Fruit fly (Drosophila melanogaster): ENCODE results near the gene Krn.

Gene Krn

DNA sequence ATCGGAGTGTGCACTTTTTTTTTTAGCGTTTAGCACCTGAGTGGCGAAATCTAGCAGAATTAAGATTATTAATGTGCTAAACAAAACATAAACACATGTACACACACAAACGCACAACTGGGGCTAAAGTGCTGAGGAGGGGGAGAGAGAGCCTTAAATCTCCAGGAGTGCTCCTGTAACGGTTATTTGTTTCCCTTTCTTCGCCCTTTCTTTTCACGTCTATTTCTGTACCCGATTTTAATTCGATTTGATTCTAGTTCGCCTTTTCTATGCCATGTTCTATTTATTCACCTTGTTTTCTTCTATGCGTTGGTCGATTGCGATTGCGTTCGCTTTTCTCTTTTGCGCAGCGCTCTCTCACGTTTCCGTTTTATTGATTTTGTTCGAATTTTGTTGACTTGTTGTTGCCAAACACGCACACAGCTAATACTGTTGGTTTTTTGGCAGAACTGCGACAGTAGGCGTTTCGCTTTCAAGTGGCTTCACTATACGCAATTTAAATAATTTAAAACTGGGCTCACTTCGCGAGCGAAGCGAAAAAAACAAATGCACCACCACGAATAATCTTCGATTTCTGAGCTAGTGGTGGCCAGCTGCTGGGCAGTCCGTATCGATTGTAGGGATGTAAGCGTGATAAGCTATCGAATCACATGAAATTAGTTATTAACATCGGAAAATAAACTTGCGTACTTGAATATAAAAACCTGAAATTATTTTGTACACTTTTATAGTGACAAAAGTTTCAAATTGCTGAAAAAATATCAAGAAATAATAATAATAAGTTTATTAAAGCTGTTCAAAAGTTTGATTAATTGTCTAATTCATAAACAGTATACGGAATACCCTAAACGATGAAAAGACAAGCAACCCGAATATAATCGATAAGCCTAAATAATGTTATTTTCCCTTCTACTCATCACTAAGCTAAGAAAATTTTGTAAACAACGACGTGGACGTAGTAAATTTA is at the start of gene Krn, which contains the start of the genes Ndfip and CG7484 (continued):
- TF ChIP-seq CG9932 (GFP tag; IDR thresholded peaks at IDR 0.05): peak; percentile 96
- TF ChIP-seq CG16863 (GFP tag; optimal IDR thresholded peaks at IDR 0.05): peak; percentile 54
- peak; percentile 64 for TF ChIP-seq cwo (GFP tag; optimal IDR thresholded peaks at IDR 0.05)
- TF ChIP-seq D19B (GFP tag; optimal IDR thresholded peaks at IDR 0.05): peak; percentile 67
- TF ChIP-seq Hr51 (GFP tag; optimal IDR thresholded peaks at IDR 0.05): peak; percentile 87 to 91
- peak; percentile 78 for TF ChIP-seq fu2 (GFP tag; optimal IDR thresholded peaks at IDR 0.05)
- TF ChIP-seq dm (GFP tag; optimal IDR thresholded peaks at IDR 0.05): peak; percentile 31
- TF ChIP-seq CG1024 (GFP tag; IDR thresholded peaks at IDR 0.05): peak; percentile 37; the same call in 1 of the 2 replicates
- peak; percentile 52 for TF ChIP-seq CG4854 (GFP tag; optimal IDR thresholded peaks at IDR 0.05)
- peak; percentile 90 for TF ChIP-seq CG42726 (GFP tag; IDR thresholded peaks at IDR 0.05; ENCODE audit: partially characterized antibody)
- peak; percentile 87; the same call in 3 of the 4 replicates for TF ChIP-seq chinmo (GFP tag; IDR thresholded peaks at IDR 0.05; ENCODE audit: partially characterized antibody)
- peak; percentile 60 for TF ChIP-seq CG1603 (tag; optimal IDR thresholded peaks at IDR 0.05)
- TF ChIP-seq zf30C (GFP tag; optimal IDR thresholded peaks at IDR 0.05): no peak
- TF ChIP-seq CG9215 (GFP tag; IDR thresholded peaks at IDR 0.05): peak; percentile 91
- no peak for TF ChIP-seq sc (optimal IDR thresholded peaks at IDR 0.05)
- TF ChIP-seq sc (GFP tag; optimal IDR thresholded peaks at IDR 0.05): peak; percentile 55
- TF ChIP-seq CG8290 (GFP tag; optimal IDR thresholded peaks at IDR 0.05): peak; percentile 81
- peak; percentile 30 to 77 for TF ChIP-seq CG8290 (tag; optimal IDR thresholded peaks at IDR 0.05)
- 0 out of 3 replicates have a peak, but pooled peaks have one; percentile 63 for TF ChIP-seq CG3726 (GFP tag; IDR thresholded peaks at IDR 0.05)
- TF ChIP-seq ranshi (GFP tag; IDR thresholded peaks at IDR 0.05): peak; percentile 77; the same call in 1 of the 2 replicates
- TF ChIP-seq rib (GFP tag; IDR thresholded peaks at IDR 0.05): peak; percentile 28
- TF ChIP-seq cato (GFP tag; optimal IDR thresholded peaks at IDR 0.05; ENCODE audit: borderline replicate concordance): peak; percentile 82
- TF ChIP-seq bcd (GFP tag; optimal IDR thresholded peaks at IDR 0.05): peak; percentile 87
- TF ChIP-seq dysf (GFP tag; IDR thresholded peaks at IDR 0.05): peak; percentile 90
- peak; percentile 72 for TF ChIP-seq CG9437 (GFP tag; optimal IDR thresholded peaks at IDR 0.05)
- peak; percentile 9 for TF ChIP-seq CG2875 (GFP tag; optimal IDR thresholded peaks at IDR 0.05)
- peak; percentile 96 for TF ChIP-seq CoRest (tag; optimal IDR thresholded peaks at IDR 0.05)
- TF ChIP-seq C15 (GFP tag; IDR thresholded peaks at IDR 0.05): no peak; the same call in 2 of the 3 replicates
- peak; percentile 53; the same call in 1 of the 3 replicates for TF ChIP-seq otp (GFP tag; IDR thresholded peaks at IDR 0.05)
- peak; percentile 77 for TF ChIP-seq Six4 (GFP tag; optimal IDR thresholded peaks at IDR 0.05)
- no peak for TF ChIP-seq CG2199 (GFP tag; IDR thresholded peaks at IDR 0.05)
- TF ChIP-seq Xrp1 (GFP tag; IDR thresholded peaks at IDR 0.05): peak; percentile 83
- no peak for TF ChIP-seq ftz-f1 (GFP tag; optimal IDR thresholded peaks at IDR 0.05)
- TF ChIP-seq CG10209 (GFP tag; optimal IDR thresholded peaks at IDR 0.05): peak; percentile 87
- TF ChIP-seq Pdp1 (GFP tag; optimal IDR thresholded peaks at IDR 0.05): peak; percentile 74 to 83
- TF ChIP-seq Aef1 (GFP tag; IDR thresholded peaks at IDR 0.05): peak; percentile 85
- TF ChIP-seq chn (GFP tag; optimal IDR thresholded peaks at IDR 0.05): peak; percentile 70
- no peak for TF ChIP-seq crc (GFP tag; optimal IDR thresholded peaks at IDR 0.05)
- peak; percentile 75; the same call in 2 of the 3 replicates for TF ChIP-seq H15 (GFP tag; IDR thresholded peaks at IDR 0.05)
- TF ChIP-seq tx (GFP tag; optimal IDR thresholded peaks at IDR 0.05): peak; percentile 72
- peak; percentile 20 for TF ChIP-seq CG31388 (GFP tag; optimal IDR thresholded peaks at IDR 0.05)
- TF ChIP-seq CG6854 (GFP tag; optimal IDR thresholded peaks at IDR 0.05): peak; percentile 20
- peak; percentile 86 for TF ChIP-seq MESR4 (GFP tag; optimal IDR thresholded peaks at IDR 0.05)
- peak; percentile 49 for TF ChIP-seq pb (GFP tag; optimal IDR thresholded peaks at IDR 0.05)
- TF ChIP-seq maf-S (GFP tag; optimal IDR thresholded peaks at IDR 0.05): peak; percentile 62
- peak; percentile 69 for TF ChIP-seq danr (GFP tag; IDR thresholded peaks at IDR 0.05)
- peak; percentile 91 for TF ChIP-seq Ptx1 (GFP tag; IDR thresholded peaks at IDR 0.05)
- TF ChIP-seq salm (tag; optimal IDR thresholded peaks at IDR 0.05): peak; percentile 74
- no peak for TF ChIP-seq CG16779 (GFP tag; IDR thresholded peaks at IDR 0.05)

Measured in whole organism, embryonic.